Worm (Caenorhabditis elegans): ENCODE results near the gene C42C1.8.

DNA sequence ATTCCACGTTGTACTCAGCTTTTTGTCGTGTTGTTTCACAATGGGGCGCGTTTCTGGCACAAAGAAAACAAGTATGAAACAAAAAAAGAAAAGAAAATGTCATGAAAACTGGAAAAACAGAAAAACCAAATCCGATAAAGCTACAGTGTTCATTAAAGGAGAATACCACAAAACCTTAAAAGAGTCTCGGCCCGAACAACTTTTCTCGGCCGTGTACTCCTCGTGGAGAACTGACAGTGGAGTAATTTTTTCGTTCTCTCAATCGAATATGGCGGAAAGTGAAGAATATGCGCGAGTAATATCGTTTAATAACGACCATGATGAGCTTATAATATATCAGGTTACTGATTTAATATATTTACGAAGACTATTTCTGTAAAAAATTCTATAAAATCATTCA is 12.3 kb upstream of the C42C1.8 start, which contains the start of the genes tag-335 and vkmt-1:
- TF ChIP-seq W03F9.2 (tag; optimal IDR thresholded peaks at IDR 0.05), result peak; percentile 40
- no peak for TF ChIP-seq dao-5 (tag; optimal IDR thresholded peaks at IDR 0.05)
